Fruit fly (Drosophila melanogaster): ENCODE results near the gene SP1029.

Gene SP1029

DNA sequence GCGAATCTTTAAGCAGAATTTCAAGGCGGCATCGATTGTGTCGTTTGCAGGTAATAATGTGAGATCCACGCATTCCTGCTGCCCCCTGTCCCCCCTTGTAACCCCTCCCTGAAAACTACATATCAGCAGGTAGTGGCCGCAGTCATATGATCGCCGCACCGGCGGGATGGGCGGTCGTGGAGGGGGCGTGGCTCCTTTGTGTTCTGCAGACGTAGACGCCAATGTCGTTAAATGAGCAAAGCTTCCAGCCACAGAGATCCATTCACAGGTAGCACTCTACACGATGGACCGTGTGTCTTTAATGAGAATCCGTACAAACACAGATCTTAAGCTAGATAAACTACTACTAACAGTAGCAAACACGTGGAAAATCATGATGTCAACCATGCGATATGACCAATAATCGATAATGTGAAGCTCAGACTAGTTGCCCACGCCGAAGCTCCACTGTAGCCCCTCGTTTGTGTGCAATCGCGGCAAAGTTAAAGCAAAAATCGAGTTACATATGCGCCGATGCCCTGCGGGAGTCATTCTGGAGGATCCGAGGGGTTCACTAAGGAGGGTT, 5.8 kb upstream of the SP1029 start, which contains the start of gene CG45544 (continued):
- TF ChIP-seq CG9609 (GFP tag; optimal IDR thresholded peaks at IDR 0.05) (no peak), Pdp1 (GFP tag; optimal IDR thresholded peaks at IDR 0.05) (peak in 1 of 2 experiments; percentile 22), CG4820 (GFP tag; optimal IDR thresholded peaks at IDR 0.05) (no peak), crol (GFP tag; IDR thresholded peaks at IDR 0.05) (peak; percentile 69), CG31388 (GFP tag; optimal IDR thresholded peaks at IDR 0.05) (no peak), gfzf (GFP tag; optimal IDR thresholded peaks at IDR 0.05) (no peak), CG30403 (GFP tag; optimal IDR thresholded peaks at IDR 0.05) (no peak), rib (GFP tag; IDR thresholded peaks at IDR 0.05) (no peak), zfh1 (GFP tag; IDR thresholded peaks at IDR 0.05) (peak; percentile 29; the same call in 1 of the 3 replicates), GATAe (GFP tag; conservative IDR thresholded peaks at IDR 0.05) (no peak), Ssrp (tag; optimal IDR thresholded peaks at IDR 0.05) (no peak), ind (GFP tag; optimal IDR thresholded peaks at IDR 0.05) (peak; percentile 20), gsb (GFP tag; IDR thresholded peaks at IDR 0.05) (no peak), ro (GFP tag; IDR thresholded peaks at IDR 0.05) (no peak), CG14014 (GFP tag; IDR thresholded peaks at IDR 0.05) (no peak), lov (optimal IDR thresholded peaks at IDR 0.05) (no peak), lov (GFP tag; IDR thresholded peaks at IDR 0.05) (no peak), CG2889 (GFP tag; IDR thresholded peaks at IDR 0.05) (no peak), CG10321 (GFP tag; IDR thresholded peaks at IDR 0.05) (no peak), pho (GFP tag; optimal IDR thresholded peaks at IDR 0.05) (no peak), pita (GFP tag; optimal IDR thresholded peaks at IDR 0.05) (no peak), grau (tag; optimal IDR thresholded peaks at IDR 0.05) (peak; percentile 66), gsb-n (tag; optimal IDR thresholded peaks at IDR 0.05) (no peak), NC2α (GFP tag; optimal IDR thresholded peaks at IDR 0.05) (no peak), gem (tag; optimal IDR thresholded peaks at IDR 0.05) (peak; percentile 13), CG18011 (GFP tag; optimal IDR thresholded peaks at IDR 0.05) (no peak), dan (GFP tag; IDR thresholded peaks at IDR 0.05) (no peak), HmgZ (tag; optimal IDR thresholded peaks at IDR 0.05) (no peak), B-H2 (GFP tag; optimal IDR thresholded peaks at IDR 0.05) (no peak), onecut (GFP tag; IDR thresholded peaks at IDR 0.05) (no peak), twi (tag; optimal IDR thresholded peaks at IDR 0.05) (no peak), lola (GFP tag; optimal IDR thresholded peaks at IDR 0.05) (no peak), Poxn (GFP tag; IDR thresholded peaks at IDR 0.05) (no peak), crc (GFP tag; optimal IDR thresholded peaks at IDR 0.05) (no peak), NfI (GFP tag; optimal IDR thresholded peaks at IDR 0.05) (no peak), aop (GFP tag; IDR thresholded peaks at IDR 0.05) (no peak), unpg (GFP tag; optimal IDR thresholded peaks at IDR 0.05) (no peak), CG4707 (GFP tag; optimal IDR thresholded peaks at IDR 0.05) (no peak), CG12769 (tag; optimal IDR thresholded peaks at IDR 0.05) (no peak), CG8089 (GFP tag; optimal IDR thresholded peaks at IDR 0.05) (no peak), gce (GFP tag; IDR thresholded peaks at IDR 0.05) (no peak), Gsc (GFP tag; IDR thresholded peaks at IDR 0.05) (no peak), CG12219 (GFP tag; optimal IDR thresholded peaks at IDR 0.05) (no peak), crp (GFP tag; optimal IDR thresholded peaks at IDR 0.05) (no peak), hkb (optimal IDR thresholded peaks at IDR 0.05) (no peak), hkb (GFP tag; IDR thresholded peaks at IDR 0.05) (no peak), CG4424 (GFP tag; optimal IDR thresholded peaks at IDR 0.05) (no peak), Myb (GFP tag; optimal IDR thresholded peaks at IDR 0.05) (no peak), emc (GFP tag; optimal IDR thresholded peaks at IDR 0.05) (no peak), prd (optimal IDR thresholded peaks at IDR 0.05) (no peak), prd (GFP tag; IDR thresholded peaks at IDR 0.05) (peak; percentile 23; the same call in 1 of the 3 replicates), ham (GFP tag; IDR thresholded peaks at IDR 0.05) (no peak), CG7839 (tag; optimal IDR thresholded peaks at IDR 0.05) (no peak)
